Worm (Caenorhabditis elegans) whole organism, late embryonic: ENCODE data around the gene adt-2.

ENCODE experiments used
- ama-1 ChIP-seq: fragments of 150-350 bp; optimal IDR thresholded peaks from 2 replicates; lab custom pipeline; 2014
- ceh-30 ChIP-seq: fragments of 150-350 bp; optimal IDR thresholded peaks from 2 replicates; lab custom pipeline; 2014; ENCODE audit warnings: missing biosample characterization, missing genetic modification characterization
- ceh-34 ChIP-seq: sonication (generic microtip); optimal IDR thresholded peaks from 2 replicates; lab custom pipeline; 2016; ENCODE audit warnings: mild to moderate bottlenecking, missing genetic modification characterization, missing compliant biosample characterization
- ceh-9 ChIP-seq: sonication (generic microtip); optimal IDR thresholded peaks from 2 replicates; lab custom pipeline; 2016; ENCODE audit warnings: mild to moderate bottlenecking, missing genetic modification characterization, inconsistent platforms, missing compliant biosample characterization
- elt-2 ChIP-seq: sonication (generic microtip); optimal IDR thresholded peaks from 2 replicates; lab custom pipeline; 2016; ENCODE audit warnings: missing genetic modification reagents, missing genetic modification characterization, missing compliant biosample characterization
- fkh-10 ChIP-seq: fragments of 150-350 bp; optimal IDR thresholded peaks from 2 replicates; lab custom pipeline; 2014; ENCODE audit warnings: missing biosample characterization, missing genetic modification reagents, missing genetic modification characterization
- nhr-11 ChIP-seq: fragments of 150-350 bp; optimal IDR thresholded peaks from 2 replicates; lab custom pipeline; 2014; ENCODE audit warnings: missing biosample characterization, missing genetic modification characterization
- pag-3 ChIP-seq: sonication (generic microtip); optimal IDR thresholded peaks from 2 replicates; lab custom pipeline; 2016; ENCODE audit warnings: missing compliant biosample characterization, missing genetic modification characterization, borderline replicate concordance
- pha-4 ChIP-seq: fragments of 150-350 bp; optimal IDR thresholded peaks from 2 replicates; lab custom pipeline; 2018; ENCODE audit warnings: missing biosample characterization, missing genetic modification reagents, missing genetic modification characterization
- rnt-1 ChIP-seq: sonication (generic microtip); optimal IDR thresholded peaks from 2 replicates; lab custom pipeline; 2016; ENCODE audit warnings: missing genetic modification characterization, missing compliant biosample characterization
- sdc-2 ChIP-seq: sonication (generic microtip); optimal IDR thresholded peaks from 2 replicates; lab custom pipeline; 2016; ENCODE audit warnings: missing genotype, missing genetic modification characterization, missing compliant biosample characterization
- tbx-2 ChIP-seq: sonication (generic microtip); optimal IDR thresholded peaks from 2 replicates; lab custom pipeline; 2016; ENCODE audit warnings: missing genetic modification characterization, missing compliant biosample characterization
- unc-86 ChIP-seq: sonication (generic microtip); optimal IDR thresholded peaks from 2 replicates; lab custom pipeline; 2016; ENCODE audit warnings: missing genetic modification characterization, missing compliant biosample characterization

DNA sequence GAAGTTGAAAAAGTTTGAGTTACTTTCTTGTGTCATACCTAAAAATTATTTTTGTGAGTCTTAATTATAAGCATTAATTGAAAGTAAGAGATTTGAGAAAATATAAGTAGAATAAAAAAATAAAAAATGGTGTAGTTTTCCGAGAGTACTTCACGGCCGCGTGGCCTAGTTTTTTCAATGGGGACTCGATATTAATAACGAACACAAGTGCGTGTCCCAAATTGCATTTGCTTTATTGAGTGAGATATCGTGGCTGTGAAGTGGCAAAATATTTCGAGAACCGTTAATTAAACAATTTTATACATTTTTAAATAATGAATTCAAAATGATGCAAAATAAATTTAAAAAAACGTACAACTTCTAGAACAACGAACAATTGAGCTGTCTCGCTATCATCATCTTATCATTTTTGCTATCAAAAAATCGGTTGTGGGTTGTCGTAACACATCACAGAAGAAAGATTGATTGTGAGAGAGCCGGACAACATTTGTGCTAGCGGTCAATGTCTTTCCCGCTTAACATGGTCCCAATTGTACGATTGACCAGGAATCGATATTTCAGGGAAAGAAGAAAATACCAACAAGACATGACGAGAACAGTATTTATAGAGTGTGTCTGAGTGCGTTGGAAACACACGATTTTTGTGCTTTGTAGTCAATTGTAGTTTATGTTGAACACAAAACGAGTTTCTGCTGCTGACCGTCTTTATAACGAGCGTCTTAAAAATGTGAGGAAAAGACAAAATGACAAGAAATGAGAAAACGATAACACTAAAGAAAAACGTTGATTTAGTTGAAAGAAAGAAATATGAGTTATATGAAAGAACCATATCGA lies 16.1 kb upstream of the adt-2 start, which contains the start of gene apy-1:
- TF ChIP-seq ama-1 (lab: Kevin White, UChicago) (no peak), ceh-30 (tag; lab: Kevin White, UChicago) (no peak), rnt-1 (tag; lab: Kevin White, UChicago) (no peak), ceh-9 (tag; lab: Kevin White, UChicago) (no peak), unc-86 (tag; lab: Kevin White, UChicago) (no peak), fkh-10 (GFP tag; lab: Kevin White, UChicago) (no peak), pha-4 (tag; lab: Kevin White, UChicago) (no peak), pag-3 (no peak), nhr-11 (tag; lab: Kevin White, UChicago) (no peak), ceh-34 (peak; percentile 5), tbx-2 (tag; lab: Kevin White, UChicago) (peak; percentile 54), sdc-2 (tag; lab: Kevin White, UChicago) (no peak), elt-2 (tag; lab: Kevin White, UChicago) (peak; percentile 79)
